Fruit fly (Drosophila melanogaster): ENCODE measurements around the gene CG43349.

DNA sequence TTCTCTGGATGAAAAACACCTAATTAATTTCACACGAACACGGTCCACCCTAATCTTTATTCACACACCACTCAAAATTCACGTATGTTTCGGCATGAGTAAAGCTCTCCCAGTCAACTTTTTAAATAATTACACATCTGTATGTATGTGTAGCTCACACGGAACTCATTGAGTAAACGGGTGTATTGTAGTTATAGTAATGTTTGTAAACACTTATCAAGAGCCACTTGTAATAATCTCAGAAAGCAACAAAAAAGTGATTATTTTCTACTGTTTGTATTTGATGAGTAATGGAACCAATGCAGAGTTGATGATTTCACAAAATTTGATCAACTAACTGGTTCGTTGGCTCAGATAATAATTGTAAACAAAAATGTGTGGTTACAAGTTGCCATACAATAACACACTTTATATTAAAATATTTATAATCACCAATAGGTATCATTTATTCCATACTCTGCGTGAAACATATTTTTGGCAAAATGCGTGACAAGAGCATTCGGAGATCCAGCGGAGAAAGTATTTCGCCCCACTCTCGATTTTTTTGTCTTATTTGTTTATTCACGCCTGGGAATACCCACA lies 18.0 kb downstream of the CG43349 start:
- no peak for TF ChIP-seq salr (GFP tag; optimal IDR thresholded peaks at IDR 0.05)
- no peak for TF ChIP-seq Ets96B (tag; optimal IDR thresholded peaks at IDR 0.05)
- no peak for TF ChIP-seq Blimp-1 (GFP tag; optimal IDR thresholded peaks at IDR 0.05)
- TF ChIP-seq net (GFP tag; optimal IDR thresholded peaks at IDR 0.05): no peak
